Worm (Caenorhabditis elegans): ENCODE data around the gene plc-1.

ce11 chrX:10783822-10784221, 54.6 kb downstream of the plc-1 start, which contains the start of gene clc-4:
- no peak for TF ChIP-seq hmg-4 (GFP tag; optimal IDR thresholded peaks at IDR 0.05)
- no peak for TF ChIP-seq scrt-1 (GFP tag; IDR thresholded peaks at IDR 0.05)
- no peak for TF ChIP-seq ama-1 (optimal IDR thresholded peaks at IDR 0.05)
- TF ChIP-seq flt-1 (GFP tag; IDR thresholded peaks at IDR 0.05): no peak
- no peak for TF ChIP-seq B0310.2 (tag; optimal IDR thresholded peaks at IDR 0.05)
- TF ChIP-seq pes-1 (GFP tag; IDR thresholded peaks at IDR 0.05): no peak
- TF ChIP-seq aly-1 (tag; optimal IDR thresholded peaks at IDR 0.05): no peak
- no peak for TF ChIP-seq hnd-1 (tag; optimal IDR thresholded peaks at IDR 0.05)
- TF ChIP-seq ceh-36 (tag; optimal IDR thresholded peaks at IDR 0.05): no peak
- no peak for TF ChIP-seq ceh-13 (GFP tag; optimal IDR thresholded peaks at IDR 0.05)
- no peak for TF ChIP-seq F13C5.2 (tag; optimal IDR thresholded peaks at IDR 0.05)
- no peak for TF ChIP-seq tra-4 (tag; optimal IDR thresholded peaks at IDR 0.05)
